Fruit fly (Drosophila melanogaster) whole organism, embryonic: ENCODE data around the gene be.
A peak's percentile ranks its signal among the peaks of the same experiment; 100 is the strongest.

Experiments used
- ATbp ChIP-seq: fragments of 200-800 bp; sonication (Bioruptor generic); optimal IDR thresholded peaks from 2 replicates; lab custom pipeline; 2017; ENCODE audit warnings: missing biosample characterization, mild to moderate bottlenecking, missing genetic modification characterization, missing genetic modification reagents
- Abd-B ChIP-seq: fragments of 200-800 bp; sonication (Bioruptor generic); optimal IDR thresholded peaks from 2 replicates; lab custom pipeline; 2018; ENCODE audit warnings: missing biosample characterization, mild to moderate bottlenecking, missing genetic modification characterization, moderate library complexity
- Ada2b ChIP-seq: fragments of 200-800 bp; sonication (Bioruptor generic); IDR thresholded peaks from 2 replicates; pipeline ENCODE4 v1.3.6; 2022; ENCODE audit warnings: missing biosample characterization, missing genetic modification characterization
- B-H2 ChIP-seq: fragments of 200-800 bp; sonication (Bioruptor generic); optimal IDR thresholded peaks from 2 replicates; lab custom pipeline; 2018; ENCODE audit warnings: missing biosample characterization, mild to moderate bottlenecking, missing genetic modification characterization
- Bteb2 ChIP-seq: fragments of 200-800 bp; sonication (Bioruptor generic); optimal IDR thresholded peaks from 2 replicates; lab custom pipeline; 2016; ENCODE audit warnings: missing biosample characterization, missing genetic modification characterization
- C15 ChIP-seq: fragments of 200-800 bp; sonication (Bioruptor generic); IDR thresholded peaks from 3 replicates; pipeline ENCODE4 v1.3.6; 2022; ENCODE audit warnings: missing biosample characterization, missing genetic modification characterization
- CG10147 ChIP-seq: fragments of 200-800 bp; sonication (Bioruptor generic); optimal IDR thresholded peaks from 2 replicates; lab custom pipeline; 2019; ENCODE audit warnings: missing biosample characterization, mild to moderate bottlenecking, missing genetic modification characterization, moderate library complexity
- CG10209 ChIP-seq: fragments of 200-800 bp; sonication (Bioruptor generic); optimal IDR thresholded peaks from 3 replicates; lab custom pipeline; 2017; ENCODE audit warnings: missing biosample characterization, mild to moderate bottlenecking, missing genetic modification characterization, missing genetic modification reagents
- CG10321 ChIP-seq: fragments of 200-800 bp; sonication (Bioruptor generic); IDR thresholded peaks from 2 replicates; pipeline ENCODE4 v1.3.6; 2022; ENCODE audit warnings: missing biosample characterization, missing genetic modification characterization
- CG12104 ChIP-seq: fragments of 200-800 bp; sonication (Bioruptor generic); optimal IDR thresholded peaks from 3 replicates; lab custom pipeline; 2016; ENCODE audit warnings: missing biosample characterization, missing genetic modification characterization
- CG15073 ChIP-seq: fragments of 200-800 bp; sonication (Bioruptor generic); optimal IDR thresholded peaks from 2 replicates; lab custom pipeline; 2016; ENCODE audit warnings: missing biosample characterization, missing genetic modification characterization
- CG1602 ChIP-seq: fragments of 200-800 bp; sonication (Bioruptor generic); optimal IDR thresholded peaks from 3 replicates; lab custom pipeline; 2016; ENCODE audit warnings: missing biosample characterization, missing genetic modification characterization
- CG16815 ChIP-seq: fragments of 200-800 bp; sonication (Bioruptor generic); optimal IDR thresholded peaks from 3 replicates; lab custom pipeline; 2017; ENCODE audit warnings: missing biosample characterization, mild to moderate bottlenecking, missing genetic modification characterization
- CG17802 ChIP-seq: fragments of 200-800 bp; sonication (Bioruptor generic); optimal IDR thresholded peaks from 2 replicates; lab custom pipeline; 2018; ENCODE audit warnings: missing biosample characterization, mild to moderate bottlenecking, missing genetic modification characterization, moderate library complexity
- CG17829 ChIP-seq: fragments of 200-800 bp; optimal IDR thresholded peaks from 2 replicates; lab custom pipeline; 2019; ENCODE audit warnings: missing biosample characterization, mild to moderate bottlenecking, missing genetic modification characterization, moderate library complexity
- CG31388 ChIP-seq: fragments of 200-800 bp; sonication (Bioruptor generic); optimal IDR thresholded peaks from 2 replicates; lab custom pipeline; 2016; ENCODE audit warnings: missing biosample characterization, missing genetic modification characterization
- CG3281 ChIP-seq: fragments of 200-800 bp; sonication (Bioruptor generic); optimal IDR thresholded peaks from 3 replicates; lab custom pipeline; 2017; ENCODE audit warnings: missing biosample characterization, mild to moderate bottlenecking, missing genetic modification characterization
- CG3407 ChIP-seq: fragments of 200-800 bp; sonication (Bioruptor generic); optimal IDR thresholded peaks from 2 replicates; lab custom pipeline; 2018; ENCODE audit warnings: missing biosample characterization, mild to moderate bottlenecking, missing genetic modification characterization
- CG34422 ChIP-seq: fragments of 200-800 bp; sonication (Bioruptor generic); IDR thresholded peaks from 3 replicates; pipeline ENCODE4 v1.3.6; 2022; ENCODE audit warnings: missing biosample characterization, missing genetic modification characterization
- CG6791 ChIP-seq: fragments of 200-800 bp; sonication (Bioruptor generic); IDR thresholded peaks from 3 replicates; pipeline ENCODE4 v1.3.6; 2022; ENCODE audit warnings: missing biosample characterization, missing genetic modification characterization; ENCODE audit not compliant: partially characterized antibody
- CG6813 ChIP-seq: fragments of 200-800 bp; sonication (Bioruptor generic); optimal IDR thresholded peaks from 2 replicates; lab custom pipeline; 2017; ENCODE audit warnings: missing biosample characterization, missing genetic modification characterization, mild to moderate bottlenecking, moderate library complexity, missing genetic modification reagents
- CG7271 ChIP-seq: fragments of 200-800 bp; sonication (Bioruptor generic); optimal IDR thresholded peaks from 2 replicates; lab custom pipeline; 2018; ENCODE audit warnings: missing biosample characterization, mild to moderate bottlenecking, missing genetic modification characterization, moderate library complexity
- CG7556 ChIP-seq: fragments of 200-800 bp; sonication (Bioruptor generic); optimal IDR thresholded peaks from 2 replicates; lab custom pipeline; 2017; ENCODE audit warnings: missing biosample characterization, mild to moderate bottlenecking, missing genetic modification characterization
- CG8290 ChIP-seq, 3 experiments: fragments of 200-800 bp; sonication (Bioruptor generic); optimal IDR thresholded peaks; 2 replicates each; lab custom pipeline; 2016 to 2019; ENCODE audit warnings: missing biosample characterization in 3 of 3, missing genetic modification characterization in 3 of 3, mild to moderate bottlenecking in 2 of 3, moderate library complexity in 1 of 3
- CG9215 ChIP-seq: fragments of 200-800 bp; sonication (Bioruptor generic); IDR thresholded peaks from 2 replicates; pipeline ENCODE4 v1.3.6; 2022; ENCODE audit warnings: missing biosample characterization, missing genetic modification characterization
- CG9932 ChIP-seq: fragments of 200-800 bp; sonication (Bioruptor generic); IDR thresholded peaks from 2 replicates; pipeline ENCODE4 v1.3.6; 2022; ENCODE audit warnings: missing biosample characterization, missing genetic modification characterization
- GATAe ChIP-seq: fragments of 200-800 bp; sonication (Bioruptor generic); conservative IDR thresholded peaks from 2 replicates; pipeline ENCODE4 v1.3.6; 2022; ENCODE audit warnings: missing biosample characterization, missing genetic modification characterization
- Hsf ChIP-seq: fragments of 200-800 bp; sonication (Bioruptor generic); optimal IDR thresholded peaks from 3 replicates; lab custom pipeline; 2016; ENCODE audit warnings: missing biosample characterization, missing genetic modification characterization
- Kr ChIP-seq: fragments of 200-800 bp; sonication (Bioruptor generic); optimal IDR thresholded peaks from 2 replicates; lab custom pipeline; 2017; ENCODE audit warnings: missing biosample characterization, mild to moderate bottlenecking, missing genetic modification characterization
- Scr ChIP-seq: fragments of 200-800 bp; sonication (Bioruptor generic); IDR thresholded peaks from 2 replicates; pipeline ENCODE4 v1.3.6; 2022; ENCODE audit warnings: missing biosample characterization, missing genetic modification characterization; ENCODE audit not compliant: partially characterized antibody
- ara ChIP-seq: fragments of 200-800 bp; sonication (Bioruptor generic); IDR thresholded peaks from 2 replicates; pipeline ENCODE4 v1.3.6; 2022; ENCODE audit warnings: missing biosample characterization, missing genetic modification characterization
- btn ChIP-seq: fragments of 200-800 bp; sonication (Bioruptor generic); optimal IDR thresholded peaks from 2 replicates; lab custom pipeline; 2016; ENCODE audit warnings: missing biosample characterization, missing genetic modification characterization
- caup ChIP-seq: fragments of 200-800 bp; sonication (Bioruptor generic); optimal IDR thresholded peaks from 3 replicates; lab custom pipeline; 2017; ENCODE audit warnings: missing biosample characterization, mild to moderate bottlenecking, missing genetic modification characterization, moderate library complexity; ENCODE audit not compliant: severe bottlenecking
- disco-r ChIP-seq: fragments of 200-800 bp; sonication (Bioruptor generic); optimal IDR thresholded peaks from 2 replicates; lab custom pipeline; 2016; ENCODE audit warnings: missing biosample characterization, missing genetic modification characterization
- dmrt99B ChIP-seq: fragments of 200-800 bp; sonication (Bioruptor generic); optimal IDR thresholded peaks from 2 replicates; lab custom pipeline; 2018; ENCODE audit warnings: missing biosample characterization, mild to moderate bottlenecking, missing genetic modification characterization, moderate library complexity
- fd96Cb ChIP-seq: fragments of 200-800 bp; sonication (Bioruptor generic); optimal IDR thresholded peaks from 2 replicates; lab custom pipeline; 2018; ENCODE audit warnings: missing biosample characterization, mild to moderate bottlenecking, missing genetic modification characterization, moderate library complexity
- gce ChIP-seq: fragments of 200-800 bp; sonication (Bioruptor generic); IDR thresholded peaks from 3 replicates; pipeline ENCODE4 v1.3.6; 2022; ENCODE audit warnings: missing biosample characterization, missing genetic modification characterization
- ind ChIP-seq: fragments of 200-800 bp; sonication (Bioruptor generic); optimal IDR thresholded peaks from 3 replicates; lab custom pipeline; 2016; ENCODE audit warnings: missing biosample characterization, missing genetic modification characterization
- kay ChIP-seq: fragments of 200-800 bp; sonication (Bioruptor generic); optimal IDR thresholded peaks from 2 replicates; lab custom pipeline; 2016; ENCODE audit warnings: missing biosample characterization, missing genetic modification characterization
- lilli ChIP-seq: fragments of 200-800 bp; sonication (Bioruptor generic); optimal IDR thresholded peaks from 3 replicates; lab custom pipeline; 2016; ENCODE audit warnings: missing biosample characterization, missing genetic modification characterization
- mld ChIP-seq: fragments of 200-800 bp; sonication (Bioruptor generic); IDR thresholded peaks from 3 replicates; pipeline ENCODE4 v1.3.6; 2022; ENCODE audit warnings: missing biosample characterization, missing genetic modification characterization; ENCODE audit not compliant: partially characterized antibody
- odd ChIP-seq: fragments of 200-800 bp; sonication (Bioruptor generic); optimal IDR thresholded peaks from 2 replicates; lab custom pipeline; 2017; ENCODE audit warnings: missing biosample characterization, mild to moderate bottlenecking, missing genetic modification characterization
- otp ChIP-seq: fragments of 200-800 bp; sonication (Bioruptor generic); IDR thresholded peaks from 3 replicates; pipeline ENCODE4, ENCODE4 v1.3.6; 2022; ENCODE audit warnings: missing biosample characterization, missing genetic modification characterization
- rib ChIP-seq: fragments of 200-800 bp; sonication (Bioruptor generic); IDR thresholded peaks from 2 replicates; pipeline ENCODE4 v1.3.6; 2022; ENCODE audit warnings: missing biosample characterization, missing genetic modification characterization
- ro ChIP-seq: fragments of 200-800 bp; sonication (Bioruptor generic); IDR thresholded peaks from 2 replicates; pipeline ENCODE4 v1.3.6; 2022; ENCODE audit warnings: missing biosample characterization, missing genetic modification characterization
- run ChIP-seq: fragments of 200-800 bp; sonication (Bioruptor generic); optimal IDR thresholded peaks from 3 replicates; lab custom pipeline; 2018; ENCODE audit warnings: missing biosample characterization, mild to moderate bottlenecking, missing genetic modification characterization
- sd ChIP-seq: fragments of 200-800 bp; sonication (Bioruptor generic); optimal IDR thresholded peaks from 3 replicates; lab custom pipeline; 2018; ENCODE audit warnings: missing biosample characterization, mild to moderate bottlenecking, missing genetic modification characterization, moderate library complexity
- sug ChIP-seq: fragments of 200-800 bp; optimal IDR thresholded peaks from 2 replicates; lab custom pipeline; 2019; ENCODE audit warnings: missing biosample characterization, mild to moderate bottlenecking, missing genetic modification characterization, moderate library complexity
- tx ChIP-seq: fragments of 200-800 bp; sonication (Bioruptor generic); optimal IDR thresholded peaks from 2 replicates; lab custom pipeline; 2016; ENCODE audit warnings: missing biosample characterization, missing genetic modification characterization
- zen ChIP-seq: fragments of 200-800 bp; sonication (Bioruptor generic); optimal IDR thresholded peaks from 3 replicates; lab custom pipeline; 2018; ENCODE audit warnings: missing biosample characterization, mild to moderate bottlenecking, missing genetic modification characterization, moderate library complexity

be gene

dm6 chrX:15022219-15022618, 2.0 kb upstream of the be start (continued):
- 0 out of 3 replicates have a peak, but pooled peaks have one; percentile 25 for TF ChIP-seq CG6791
- no peak for TF ChIP-seq CG7271 (tag; lab: Kevin White, UChicago)
- TF ChIP-seq otp = peak; percentile 90
- TF ChIP-seq kay = peak; percentile 59
- peak; percentile 83 for TF ChIP-seq CG7556 (GFP tag; lab: Kevin White, UChicago)
- peak; percentile 59 for TF ChIP-seq disco-r (GFP tag; lab: Kevin White, UChicago)
- TF ChIP-seq Kr (GFP tag; lab: Kevin White, UChicago) = peak; percentile 15
- peak; percentile 80 for TF ChIP-seq CG9932
- peak; percentile 85 for TF ChIP-seq CG10209 (GFP tag; lab: Kevin White, UChicago)
- TF ChIP-seq Scr = no peak
- peak; percentile 82 for TF ChIP-seq CG12104 (GFP tag; lab: Kevin White, UChicago)
- TF ChIP-seq rib = peak; percentile 74
- TF ChIP-seq Hsf = peak; percentile 88
- peak; percentile 83 for TF ChIP-seq Bteb2 (GFP tag; lab: Kevin White, UChicago)
- peak; percentile 76 for TF ChIP-seq sd
- peak; percentile 67 for TF ChIP-seq ara (GFP tag; lab: Robert Waterston, UW)
- peak; percentile 77 for TF ChIP-seq CG6813 (GFP tag; lab: Kevin White, UChicago)
- peak; percentile 71 for TF ChIP-seq CG16815 (GFP tag; lab: Kevin White, UChicago)
- TF ChIP-seq C15 (GFP tag; lab: Robert Waterston, UW) = peak; percentile 38; the same call in 1 of the 3 replicates
- TF ChIP-seq gce = peak; percentile 63; the same call in 1 of the 3 replicates
- peak; percentile 88 for TF ChIP-seq CG17829
- TF ChIP-seq ATbp (GFP tag; lab: Kevin White, UChicago) = peak; percentile 87
- peak; percentile 82 for TF ChIP-seq Ada2b
- TF ChIP-seq sug (tag; lab: Kevin White, UChicago) = peak; percentile 80
- TF ChIP-seq B-H2 (GFP tag; lab: Kevin White, UChicago) = peak; percentile 80
- peak; percentile 73 for TF ChIP-seq CG3407 (GFP tag; lab: Kevin White, UChicago)
- peak; percentile 55; the same call in 1 of the 2 replicates for TF ChIP-seq CG10321 (GFP tag; lab: Robert Waterston, UW)
- peak; percentile 78 for TF ChIP-seq zen (tag; lab: Kevin White, UChicago)
- peak; percentile 83 for TF ChIP-seq ind
- TF ChIP-seq CG3281 (GFP tag; lab: Kevin White, UChicago) = peak; percentile 83
- peak; percentile 90 for TF ChIP-seq fd96Cb (tag; lab: Kevin White, UChicago)
- no peak for TF ChIP-seq mld (GFP tag; lab: Robert Waterston, UW)
- TF ChIP-seq odd (GFP tag; lab: Kevin White, UChicago) = peak; percentile 74
- no peak for TF ChIP-seq CG15073 (GFP tag; lab: Kevin White, UChicago)
- TF ChIP-seq CG17802 (tag; lab: Kevin White, UChicago) = peak; percentile 73
- peak; percentile 82 for TF ChIP-seq tx (GFP tag; lab: Kevin White, UChicago)
- peak; percentile 81 for TF ChIP-seq CG34422 (GFP tag; lab: Robert Waterston, UW)
- peak; percentile 56 for TF ChIP-seq CG9215 (GFP tag; lab: Robert Waterston, UW)
- peak; percentile 84 for TF ChIP-seq caup (GFP tag; lab: Kevin White, UChicago)
- TF ChIP-seq CG1602 (GFP tag; lab: Kevin White, UChicago) = peak; percentile 79
- peak; percentile 73 for TF ChIP-seq btn (GFP tag; lab: Kevin White, UChicago)
- peak; percentile 68 for TF ChIP-seq run
- TF ChIP-seq CG8290 (GFP tag; optimal IDR thresholded peaks at IDR 0.05; lab: Kevin White, UChicago) = peak; percentile 56
- peak in 1 of 2 experiments; percentile 80 for TF ChIP-seq CG8290 (tag; optimal IDR thresholded peaks at IDR 0.05; lab: Kevin White, UChicago)
- TF ChIP-seq ro (GFP tag; lab: Robert Waterston, UW) = peak; percentile 56
- peak; percentile 71 for TF ChIP-seq CG10147 (GFP tag; lab: Kevin White, UChicago)
- TF ChIP-seq lilli (GFP tag; lab: Kevin White, UChicago) = peak; percentile 88
- TF ChIP-seq dmrt99B (tag; lab: Kevin White, UChicago) = peak; percentile 91
- TF ChIP-seq GATAe (GFP tag; lab: Robert Waterston, UW) = peak; percentile 56
- peak; percentile 86 for TF ChIP-seq Abd-B (GFP tag; lab: Kevin White, UChicago)
- peak; percentile 70 for TF ChIP-seq CG31388 (GFP tag; lab: Kevin White, UChicago)
